Worm (Caenorhabditis elegans) whole organism, mixed stage, embryonic: ENCODE measurements around the gene str-211.

Source experiments
- bed-3 ChIP-seq: fragments of 200-800 bp; sonication (Bioruptor generic); optimal IDR thresholded peaks from 3 replicates; lab custom pipeline; 2018; ENCODE audit warnings: mild to moderate bottlenecking, missing genetic modification characterization, moderate library complexity, missing compliant biosample characterization
- ceh-43 ChIP-seq: fragments of 200-800 bp; sonication (Bioruptor generic); optimal IDR thresholded peaks from 2 replicates; lab custom pipeline; 2018; ENCODE audit warnings: mild to moderate bottlenecking, missing genetic modification characterization, moderate library complexity, missing compliant biosample characterization
- cnd-1 ChIP-seq: fragments of 200-800 bp; sonication (Bioruptor generic); optimal IDR thresholded peaks from 2 replicates; lab custom pipeline; 2018; ENCODE audit warnings: mild to moderate bottlenecking, missing genetic modification characterization, missing compliant biosample characterization
- mep-1 ChIP-seq: fragments of 150-350 bp; optimal IDR thresholded peaks from 2 replicates; lab custom pipeline; 2017; ENCODE audit warnings: missing biosample characterization, missing genetic modification reagents, missing genetic modification characterization, inconsistent platforms
- nhr-76 ChIP-seq: sonication (generic microtip); optimal IDR thresholded peaks from 2 replicates; lab custom pipeline; 2017; ENCODE audit warnings: missing biosample characterization, missing genetic modification characterization
- unc-39 ChIP-seq: fragments of 150-350 bp; optimal IDR thresholded peaks from 2 replicates; lab custom pipeline; 2014; ENCODE audit warnings: missing biosample characterization, missing genetic modification characterization

DNA sequence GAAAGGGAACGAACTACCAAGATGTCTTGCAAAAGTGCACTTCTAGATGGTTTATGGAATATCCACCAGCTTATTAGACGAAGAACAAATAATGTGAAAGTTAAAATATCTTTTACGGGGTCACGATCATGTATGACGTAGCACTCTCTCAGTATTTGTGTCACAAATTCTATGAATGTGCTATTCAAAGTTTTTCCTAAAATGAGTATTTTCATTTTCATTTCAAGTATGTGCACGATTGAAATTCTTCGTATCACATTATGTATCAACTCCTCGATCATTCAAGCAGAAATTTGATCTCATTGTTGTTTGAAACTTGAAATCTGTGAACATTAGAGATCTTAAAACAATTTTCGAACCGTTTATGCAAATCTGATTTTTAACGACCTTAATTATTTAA, 33.4 kb upstream of the str-211 start:
- TF ChIP-seq mep-1 (tag; lab: Kevin White, UChicago), result no peak
- TF ChIP-seq nhr-76 (tag; lab: Kevin White, UChicago), result no peak
- no peak for TF ChIP-seq cnd-1 (tag; lab: Kevin White, UChicago)
- TF ChIP-seq unc-39 (tag; lab: Kevin White, UChicago), result no peak
- TF ChIP-seq bed-3 (GFP tag; lab: Kevin White, UChicago), result no peak
- TF ChIP-seq ceh-43, result no peak
